Fruit fly (Drosophila melanogaster) whole organism, embryonic: Measurements from ENCODE around the gene raw.
A peak's percentile ranks its signal among the peaks of the same experiment; 100 is the strongest.

ENCODE experiments used
- Bgb ChIP-seq: fragments of 200-800 bp; sonication (Bioruptor generic); IDR thresholded peaks from 2 replicates; pipeline ENCODE4 v1.3.6; 2022; ENCODE audit warnings: missing biosample characterization, missing genetic modification characterization; ENCODE audit not compliant: partially characterized antibody
- Bteb2 ChIP-seq: fragments of 200-800 bp; sonication (Bioruptor generic); optimal IDR thresholded peaks from 2 replicates; lab custom pipeline; 2016; ENCODE audit warnings: missing biosample characterization, missing genetic modification characterization
- CG12744 ChIP-seq: fragments of 200-800 bp; sonication (Bioruptor generic); optimal IDR thresholded peaks from 2 replicates; lab custom pipeline; 2016; ENCODE audit warnings: missing biosample characterization, missing genetic modification characterization
- CG14667 ChIP-seq: fragments of 200-800 bp; sonication (Bioruptor generic); IDR thresholded peaks from 2 replicates; pipeline ENCODE4 v1.3.6; 2022; ENCODE audit warnings: missing biosample characterization, missing genetic modification characterization
- CG14965 ChIP-seq: fragments of 200-800 bp; sonication (Bioruptor generic); optimal IDR thresholded peaks from 2 replicates; lab custom pipeline; 2016; ENCODE audit warnings: missing biosample characterization, missing genetic modification characterization, borderline replicate concordance
- CG15269 ChIP-seq: fragments of 200-800 bp; sonication (Bioruptor generic); optimal IDR thresholded peaks from 2 replicates; lab custom pipeline; 2018; ENCODE audit warnings: missing biosample characterization, mild to moderate bottlenecking, missing genetic modification characterization, moderate library complexity
- CG15696 ChIP-seq: fragments of 200-800 bp; sonication (Bioruptor generic); optimal IDR thresholded peaks from 2 replicates; lab custom pipeline; 2019; ENCODE audit warnings: missing biosample characterization, mild to moderate bottlenecking, missing genetic modification characterization, moderate library complexity
- CG16779 ChIP-seq: fragments of 200-800 bp; sonication (Bioruptor generic); IDR thresholded peaks from 2 replicates; pipeline ENCODE4 v1.3.6; 2022; ENCODE audit warnings: missing biosample characterization, missing genetic modification characterization
- CG18262 ChIP-seq: fragments of 200-800 bp; optimal IDR thresholded peaks from 3 replicates; lab custom pipeline; 2019; ENCODE audit warnings: missing biosample characterization, mild to moderate bottlenecking, missing genetic modification characterization, moderate library complexity
- CG1832 ChIP-seq: fragments of 200-800 bp; sonication (Bioruptor generic); optimal IDR thresholded peaks from 2 replicates; lab custom pipeline; 2017; ENCODE audit warnings: missing biosample characterization, mild to moderate bottlenecking, missing genetic modification characterization, inconsistent platforms
- CG18476 ChIP-seq: fragments of 200-800 bp; sonication (Bioruptor generic); optimal IDR thresholded peaks from 2 replicates; lab custom pipeline; 2016; ENCODE audit warnings: missing biosample characterization, mild to moderate bottlenecking, missing genetic modification characterization
- CG18764 ChIP-seq: fragments of 200-800 bp; sonication (Bioruptor generic); optimal IDR thresholded peaks from 3 replicates; lab custom pipeline; 2016; ENCODE audit warnings: missing biosample characterization, missing genetic modification characterization
- CG2120 ChIP-seq: fragments of 200-800 bp; sonication (Bioruptor generic); optimal IDR thresholded peaks from 3 replicates; lab custom pipeline; 2016; ENCODE audit warnings: missing biosample characterization, missing genetic modification characterization
- CG30403 ChIP-seq: fragments of 200-800 bp; sonication (Bioruptor generic); optimal IDR thresholded peaks from 3 replicates; lab custom pipeline; 2016; ENCODE audit warnings: missing biosample characterization, missing genetic modification characterization
- CG4424 ChIP-seq: fragments of 200-800 bp; sonication (Bioruptor generic); optimal IDR thresholded peaks from 3 replicates; lab custom pipeline; 2016; ENCODE audit warnings: missing biosample characterization, missing genetic modification characterization
- CG7987 ChIP-seq: fragments of 200-800 bp; sonication (Bioruptor generic); optimal IDR thresholded peaks from 2 replicates; lab custom pipeline; 2018; ENCODE audit warnings: missing biosample characterization, mild to moderate bottlenecking, missing genetic modification characterization, moderate library complexity
- CG8089 ChIP-seq: fragments of 200-800 bp; sonication (Bioruptor generic); optimal IDR thresholded peaks from 3 replicates; lab custom pipeline; 2016; ENCODE audit warnings: missing biosample characterization, missing genetic modification characterization
- CG8281 ChIP-seq: fragments of 200-800 bp; sonication (Bioruptor generic); optimal IDR thresholded peaks from 2 replicates; lab custom pipeline; 2018; ENCODE audit warnings: missing biosample characterization, mild to moderate bottlenecking, missing genetic modification characterization, moderate library complexity
- CG8290 ChIP-seq, 3 experiments: fragments of 200-800 bp; sonication (Bioruptor generic); optimal IDR thresholded peaks; 2 replicates each; lab custom pipeline; 2016 to 2019; ENCODE audit warnings: missing biosample characterization in 3 of 3, missing genetic modification characterization in 3 of 3, mild to moderate bottlenecking in 2 of 3, moderate library complexity in 1 of 3
- Dek ChIP-seq: fragments of 200-800 bp; sonication (Bioruptor generic); optimal IDR thresholded peaks from 3 replicates; lab custom pipeline; 2019; ENCODE audit warnings: missing biosample characterization, mild to moderate bottlenecking, missing genetic modification characterization, moderate library complexity
- Dfd ChIP-seq, 2 experiments: fragments of >200 bp; optimal IDR thresholded peaks; 2 replicates each; lab custom pipeline; 2017; ENCODE audit warnings: missing biosample characterization in 2 of 2, missing genetic modification characterization in 2 of 2
- Dip2 ChIP-seq: fragments of 200-800 bp; sonication (Bioruptor generic); IDR thresholded peaks from 2 replicates; pipeline ENCODE4 v1.3.6; 2022; ENCODE audit warnings: missing biosample characterization, missing genetic modification characterization
- Ets65A ChIP-seq: fragments of 200-800 bp; sonication (Bioruptor generic); peaks from one replicate; lab custom pipeline; 2016; ENCODE audit warnings: missing biosample characterization, missing genetic modification characterization
- Fer1 ChIP-seq: fragments of 200-800 bp; sonication (Bioruptor generic); optimal IDR thresholded peaks from 2 replicates; lab custom pipeline; 2017; ENCODE audit warnings: missing biosample characterization, mild to moderate bottlenecking, missing genetic modification characterization
- MBD-R2 ChIP-seq: fragments of 200-800 bp; sonication (Bioruptor generic); IDR thresholded peaks from 2 replicates; pipeline ENCODE4 v1.3.6; 2022; ENCODE audit warnings: missing biosample characterization, missing genetic modification characterization
- Max ChIP-seq: fragments of 200-800 bp; sonication (Bioruptor generic); optimal IDR thresholded peaks from 2 replicates; lab custom pipeline; 2016; ENCODE audit warnings: missing biosample characterization, mild to moderate bottlenecking, missing genetic modification characterization
- Meics ChIP-seq: fragments of 200-800 bp; sonication (Bioruptor generic); optimal IDR thresholded peaks from 2 replicates; lab custom pipeline; 2017; ENCODE audit warnings: missing biosample characterization, mild to moderate bottlenecking, missing genetic modification characterization
- Ravus ChIP-seq: fragments of 200-800 bp; sonication (Bioruptor generic); IDR thresholded peaks from 2 replicates; pipeline ENCODE4 v1.3.6; 2022; ENCODE audit warnings: missing biosample characterization, missing genetic modification characterization
- Sox102F ChIP-seq: fragments of 200-800 bp; sonication (Bioruptor generic); optimal IDR thresholded peaks from 2 replicates; lab custom pipeline; 2018; ENCODE audit warnings: missing biosample characterization, mild to moderate bottlenecking, missing genetic modification characterization, moderate library complexity
- Sry-β ChIP-seq: fragments of 200-800 bp; sonication (Bioruptor generic); optimal IDR thresholded peaks from 2 replicates; lab custom pipeline; 2018; ENCODE audit warnings: missing biosample characterization, mild to moderate bottlenecking, missing genetic modification characterization, moderate library complexity
- abd-A ChIP-seq: fragments of 200-800 bp; sonication (Bioruptor generic); optimal IDR thresholded peaks from 3 replicates; lab custom pipeline; 2019; ENCODE audit warnings: missing biosample characterization, mild to moderate bottlenecking, missing genetic modification characterization, moderate library complexity
- ase ChIP-seq: fragments of 200-800 bp; sonication (Bioruptor generic); IDR thresholded peaks from 3 replicates; pipeline ENCODE4 v1.3.6; 2022; ENCODE audit warnings: missing biosample characterization, missing genetic modification characterization
- br ChIP-seq: fragments of >200 bp; optimal IDR thresholded peaks from 2 replicates; lab custom pipeline; 2017
- bsh ChIP-seq, 2 experiments: fragments of 200-800 bp; sonication (Bioruptor generic); optimal IDR thresholded peaks; 2 replicates each; lab custom pipeline; 2017 to 2018; ENCODE audit warnings: mild to moderate bottlenecking in 2 of 2, missing biosample characterization in 2 of 2, missing genetic modification characterization in 2 of 2, moderate library complexity in 1 of 2
- chn ChIP-seq: fragments of 200-800 bp; sonication (Bioruptor generic); optimal IDR thresholded peaks from 2 replicates; lab custom pipeline; 2016; ENCODE audit warnings: missing biosample characterization, missing genetic modification characterization
- croc ChIP-seq: fragments of 200-800 bp; sonication (Bioruptor generic); conservative IDR thresholded peaks from 3 replicates; pipeline ENCODE4 v1.3.6; 2022; ENCODE audit warnings: missing biosample characterization, missing genetic modification characterization
- dati ChIP-seq: fragments of 200-800 bp; sonication (Bioruptor generic); IDR thresholded peaks from 2 replicates; pipeline ENCODE4 v1.3.6; 2022; ENCODE audit warnings: missing biosample characterization, missing genetic modification characterization
- dmrt99B ChIP-seq: fragments of 200-800 bp; sonication (Bioruptor generic); optimal IDR thresholded peaks from 2 replicates; lab custom pipeline; 2018; ENCODE audit warnings: missing biosample characterization, mild to moderate bottlenecking, missing genetic modification characterization, moderate library complexity
- gcm2 ChIP-seq: fragments of 200-800 bp; sonication (Bioruptor generic); optimal IDR thresholded peaks from 2 replicates; lab custom pipeline; 2016; ENCODE audit warnings: missing biosample characterization, missing genetic modification characterization
- hbn ChIP-seq: fragments of 200-800 bp; sonication (Bioruptor generic); IDR thresholded peaks from 2 replicates; pipeline ENCODE4 v1.3.6; 2022; ENCODE audit warnings: missing biosample characterization, missing genetic modification characterization; ENCODE audit not compliant: partially characterized antibody
- hth ChIP-seq: fragments of >200 bp; optimal IDR thresholded peaks from 2 replicates; lab custom pipeline; 2017; ENCODE audit warnings: inconsistent platforms
- lab ChIP-seq: fragments of 200-800 bp; sonication (Bioruptor generic); optimal IDR thresholded peaks from 3 replicates; lab custom pipeline; 2017; ENCODE audit warnings: missing biosample characterization, missing genetic modification characterization, mild to moderate bottlenecking, moderate library complexity, missing genetic modification reagents
- nau ChIP-seq: fragments of 200-800 bp; sonication (Bioruptor generic); optimal IDR thresholded peaks from 3 replicates; lab custom pipeline; 2017; ENCODE audit warnings: missing biosample characterization, mild to moderate bottlenecking, missing genetic modification characterization, missing genetic modification reagents
- onecut ChIP-seq: fragments of 200-800 bp; sonication (Bioruptor generic); IDR thresholded peaks from 2 replicates; pipeline ENCODE4 v1.3.6; 2022; ENCODE audit warnings: missing biosample characterization, missing genetic modification characterization
- row ChIP-seq: fragments of 200-800 bp; sonication (Bioruptor generic); IDR thresholded peaks from 3 replicates; pipeline ENCODE4 v1.3.6; 2022; ENCODE audit warnings: missing biosample characterization, missing genetic modification characterization
- sens-2 ChIP-seq: fragments of 200-800 bp; sonication (Bioruptor generic); IDR thresholded peaks from 2 replicates; pipeline ENCODE4 v1.3.6; 2022; ENCODE audit warnings: missing biosample characterization, missing genetic modification characterization
- stwl ChIP-seq: fragments of 200-800 bp; sonication (Bioruptor generic); optimal IDR thresholded peaks from 3 replicates; lab custom pipeline; 2018; ENCODE audit warnings: missing biosample characterization, mild to moderate bottlenecking, missing genetic modification characterization, moderate library complexity
- trem ChIP-seq: fragments of 200-800 bp; optimal IDR thresholded peaks from 3 replicates; lab custom pipeline; 2019; ENCODE audit warnings: missing biosample characterization, mild to moderate bottlenecking, missing genetic modification characterization, moderate library complexity
- wdn ChIP-seq: fragments of 200-800 bp; sonication (Bioruptor generic); IDR thresholded peaks from 2 replicates; pipeline ENCODE4 v1.3.6; 2022; ENCODE audit warnings: missing biosample characterization, missing genetic modification characterization
- zen ChIP-seq: fragments of 200-800 bp; sonication (Bioruptor generic); optimal IDR thresholded peaks from 3 replicates; lab custom pipeline; 2018; ENCODE audit warnings: missing biosample characterization, mild to moderate bottlenecking, missing genetic modification characterization, moderate library complexity
- zf30C ChIP-seq: fragments of 200-800 bp; sonication (Bioruptor generic); optimal IDR thresholded peaks from 3 replicates; lab custom pipeline; 2018; ENCODE audit warnings: missing biosample characterization, mild to moderate bottlenecking, missing genetic modification characterization

The raw gene

dm6 chr2L:8732702-8733101 lies 7.8 kb downstream of the raw start (continued):
- peak; percentile 62 for TF ChIP-seq Sox102F (GFP tag; lab: Kevin White, UChicago)
- no peak for TF ChIP-seq CG18476 (GFP tag; lab: Kevin White, UChicago)
- TF ChIP-seq croc (GFP tag; lab: Robert Waterston, UW) = no peak
- no peak for TF ChIP-seq gcm2 (GFP tag; lab: Kevin White, UChicago)
- no peak for TF ChIP-seq stwl
- peak; percentile 29 for TF ChIP-seq CG15269
- no peak for TF ChIP-seq CG7987 (GFP tag; lab: Kevin White, UChicago)
- TF ChIP-seq wdn (GFP tag; lab: Robert Waterston, UW) = no peak
- TF ChIP-seq dati (GFP tag; lab: Robert Waterston, UW) = no peak
- no peak for TF ChIP-seq Meics (GFP tag; lab: Kevin White, UChicago)
- TF ChIP-seq Dip2 = no peak
- TF ChIP-seq row (GFP tag; lab: Robert Waterston, UW) = peak; percentile 70
- no peak for TF ChIP-seq sens-2 (GFP tag; lab: Robert Waterston, UW)
- TF ChIP-seq hbn = no peak
- TF ChIP-seq dmrt99B (tag; lab: Kevin White, UChicago) = peak; percentile 68
- TF ChIP-seq CG18262 (tag; lab: Kevin White, UChicago) = no peak
- no peak for TF ChIP-seq nau
- no peak for TF ChIP-seq zen
- no peak for TF ChIP-seq hth (lab: Kevin White, UChicago)
- no peak for TF ChIP-seq CG8089 (GFP tag; lab: Kevin White, UChicago)
- no peak for TF ChIP-seq CG15696
- TF ChIP-seq chn (GFP tag; lab: Kevin White, UChicago) = no peak

- no peak for TF ChIP-seq Ravus
- peak; percentile 96 for TF ChIP-seq CG8281 (tag; lab: Kevin White, UChicago)
- TF ChIP-seq CG16779 = 0 out of 2 replicates have a peak, but pooled peaks have one; percentile 14
- TF ChIP-seq Bgb (GFP tag; lab: Robert Waterston, UW) = no peak
- peak; percentile 25 for TF ChIP-seq lab (GFP tag; lab: Kevin White, UChicago)
- peak; percentile 88 for TF ChIP-seq Ets65A
Observed at dm6 chr2L:8721028-8721427, 19.4 kb downstream of the raw start.

dm6 chr2L:8719757-8720156 lies 20.7 kb downstream of the raw start:
- TF ChIP-seq Sry-β (no peak), Fer1 (GFP tag; lab: Kevin White, UChicago) (no peak), ase (no peak), CG4424 (GFP tag; lab: Kevin White, UChicago) (no peak), Max (GFP tag; lab: Kevin White, UChicago) (no peak), chn (GFP tag; lab: Kevin White, UChicago) (no peak), onecut (GFP tag; lab: Robert Waterston, UW) (no peak), bsh (GFP tag; optimal IDR thresholded peaks at IDR 0.05; lab: Kevin White, UChicago) (no peak), CG14667 (GFP tag; lab: Robert Waterston, UW) (no peak), CG12744 (GFP tag; lab: Kevin White, UChicago) (no peak), br (lab: Kevin White, UChicago) (no peak), CG1832 (GFP tag; lab: Kevin White, UChicago) (no peak), CG30403 (GFP tag; lab: Kevin White, UChicago) (no peak), Dfd (GFP tag; optimal IDR thresholded peaks at IDR 0.05; lab: Kevin White, UChicago) (no peak), CG2120 (no peak), Bteb2 (GFP tag; lab: Kevin White, UChicago) (no peak), abd-A (tag; lab: Kevin White, UChicago) (no peak), CG18764 (GFP tag; lab: Kevin White, UChicago) (no peak), MBD-R2 (GFP tag; lab: Robert Waterston, UW) (no peak), CG8290 (GFP tag; optimal IDR thresholded peaks at IDR 0.05; lab: Kevin White, UChicago) (no peak), CG8290 (tag; optimal IDR thresholded peaks at IDR 0.05; lab: Kevin White, UChicago) (no peak), trem (tag; lab: Kevin White, UChicago) (no peak), CG14965 (no peak), zf30C (GFP tag; lab: Kevin White, UChicago) (no peak), Dek (tag; lab: Kevin White, UChicago) (no peak)
